Worm (Caenorhabditis elegans) whole organism, early embryonic: ENCODE measurements around the gene ugt-9.

Experiments used
- F13C5.2 ChIP-seq: sonication (generic microtip); optimal IDR thresholded peaks from 2 replicates; lab custom pipeline; 2017; ENCODE audit warnings: mild to moderate bottlenecking, missing genetic modification characterization, inconsistent platforms, missing compliant biosample characterization
- ets-7 ChIP-seq: sonication (generic microtip); optimal IDR thresholded peaks from 2 replicates; lab custom pipeline; 2016; ENCODE audit warnings: missing genotype, missing genetic modification characterization, missing compliant biosample characterization
- hnd-1 ChIP-seq: sonication (generic microtip); optimal IDR thresholded peaks from 2 replicates; lab custom pipeline; 2016; ENCODE audit warnings: missing genetic modification characterization, missing compliant biosample characterization
- pes-1 ChIP-seq: fragments of 200-800 bp; sonication (Bioruptor generic); IDR thresholded peaks from 2 replicates; pipeline ENCODE4 v1.3.6; 2022; ENCODE audit warnings: missing genetic modification reagents, missing genetic modification characterization, missing compliant biosample characterization

DNA sequence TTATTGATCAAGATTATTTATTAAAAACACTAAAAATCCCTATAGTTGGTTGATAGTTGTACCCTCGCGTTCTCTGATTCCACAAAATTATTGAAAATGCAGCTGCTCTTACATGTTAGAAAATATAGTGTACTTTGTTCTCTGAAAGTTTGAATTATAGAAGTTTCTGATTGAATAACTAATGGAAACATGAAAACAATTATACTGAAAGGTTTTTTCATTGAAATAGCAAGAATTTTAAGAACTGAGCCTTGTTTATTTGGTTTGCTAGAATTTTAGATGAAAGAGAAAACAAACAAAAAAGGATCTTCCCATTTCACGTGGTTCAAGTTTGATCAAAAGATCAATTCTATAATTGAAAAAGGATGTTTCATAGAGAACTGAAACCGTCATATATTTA lies 28.3 kb upstream of the ugt-9 start:
- TF ChIP-seq F13C5.2 (tag; lab: Kevin White, UChicago) (no peak), pes-1 (GFP tag; lab: Robert Waterston, UW) (no peak), ets-7 (tag; lab: Kevin White, UChicago) (no peak), hnd-1 (tag; lab: Kevin White, UChicago) (no peak)
